Worm (Caenorhabditis elegans) whole organism, late embryonic: ENCODE results near the gene C15B12.4.

ENCODE experiments used
- ahr-1 ChIP-seq: sonication (generic microtip); optimal IDR thresholded peaks from 2 replicates; lab custom pipeline; 2016; ENCODE audit warnings: missing genetic modification characterization, missing compliant biosample characterization
- hlh-6 ChIP-seq: sonication (generic microtip); optimal IDR thresholded peaks from 2 replicates; lab custom pipeline; 2016; ENCODE audit warnings: missing genotype, missing genetic modification characterization, missing compliant biosample characterization
- nfya-1 ChIP-seq: sonication (generic microtip); optimal IDR thresholded peaks from 2 replicates; lab custom pipeline; 2017; ENCODE audit warnings: missing genetic modification characterization, mild to moderate bottlenecking, missing compliant biosample characterization, antibody characterized with exemption, moderate library complexity

DNA sequence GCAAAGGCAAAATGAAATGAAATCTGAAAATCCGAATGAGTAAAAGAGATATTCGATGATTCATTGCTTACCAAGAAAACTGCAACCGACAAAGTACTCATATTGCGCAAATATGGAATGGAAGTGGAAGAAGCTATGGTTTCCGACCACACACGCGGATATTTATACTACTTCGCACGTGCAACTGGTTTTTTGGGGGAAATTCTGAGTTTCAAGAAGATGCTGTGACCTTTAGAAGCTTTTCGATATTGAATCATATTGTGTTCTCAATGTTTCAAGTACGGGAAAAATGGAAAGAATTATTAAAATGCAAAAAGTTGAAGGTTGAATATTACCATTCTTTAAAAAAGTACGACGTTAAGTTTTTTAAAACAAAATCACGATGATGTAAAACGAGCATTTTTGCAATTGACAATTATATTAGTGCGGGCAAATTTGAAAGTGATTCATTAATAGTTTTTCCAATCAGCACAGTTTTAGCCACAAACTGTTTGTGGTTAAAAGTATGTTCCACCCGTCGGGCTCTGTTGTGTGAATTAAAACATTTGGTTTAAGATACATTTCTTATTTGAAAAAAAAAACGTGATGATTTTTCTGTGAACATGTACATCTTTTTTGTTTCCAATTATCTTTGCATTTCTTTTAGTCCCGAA is 22.6 kb downstream of the C15B12.4 start, which contains the start of the genes grl-6 and K10C2.6:
- TF ChIP-seq ahr-1 (tag; lab: Kevin White, UChicago): no peak
- no peak for TF ChIP-seq nfya-1 (tag; lab: Kevin White, UChicago)
- no peak for TF ChIP-seq hlh-6 (tag; lab: Kevin White, UChicago)
